Worm (Caenorhabditis elegans) whole organism, L4/young adult: ENCODE results near the gene F35B12.10.

ENCODE experiments used
- W03F9.2 ChIP-seq: fragments of 150-350 bp; optimal IDR thresholded peaks from 2 replicates; lab custom pipeline; 2014; ENCODE audit warnings: missing biosample characterization, missing genetic modification characterization
- dao-5 ChIP-seq: sonication (generic microtip); optimal IDR thresholded peaks from 2 replicates; lab custom pipeline; 2016; ENCODE audit warnings: missing genotype, missing genetic modification characterization, moderate library complexity, missing compliant biosample characterization
- him-1 ChIP-seq: sonication (generic microtip); optimal IDR thresholded peaks from 2 replicates; lab custom pipeline; 2016; ENCODE audit warnings: missing genotype, missing genetic modification reagents, missing genetic modification characterization, missing compliant biosample characterization

Gene F35B12.10

ce11 chrV:11629222-11630026 lies at the start of gene F35B12.10:
F35B12.10 (minus strand) TSS chrV:11629272.
- TF ChIP-seq dao-5 (no peak), him-1 (tag; lab: Kevin White, UChicago) (no peak), W03F9.2 (tag; lab: Kevin White, UChicago) (no peak)

ce11 chrV:11677494-11677893 lies 48.4 kb upstream of the F35B12.10 start:
- no peak for TF ChIP-seq W03F9.2 (tag; lab: Kevin White, UChicago)
- no peak for TF ChIP-seq him-1 (tag; lab: Kevin White, UChicago)
- no peak for TF ChIP-seq dao-5

ce11 chrV:11677030-11677429 lies 48.0 kb upstream of the F35B12.10 start:
- TF ChIP-seq W03F9.2 (tag; lab: Kevin White, UChicago) (no peak), dao-5 (no peak), him-1 (tag; lab: Kevin White, UChicago) (no peak)

ce11 chrV:11676498-11676897 lies 47.4 kb upstream of the F35B12.10 start:
- TF ChIP-seq him-1 (tag; lab: Kevin White, UChicago) (no peak), dao-5 (no peak), W03F9.2 (tag; lab: Kevin White, UChicago) (no peak)

- no peak for TF ChIP-seq dao-5
- TF ChIP-seq W03F9.2 (tag; lab: Kevin White, UChicago): no peak
- TF ChIP-seq him-1 (tag; lab: Kevin White, UChicago): no peak
Observed at ce11 chrV:11675638-11676037, 46.6 kb upstream of the F35B12.10 start, which contains the start of gene ape-1. ape-1 (plus strand) TSS chrV:11675938.

ce11 chrV:11674594-11675579 lies 45.8 kb upstream of the F35B12.10 start:
- no peak for TF ChIP-seq W03F9.2 (tag; lab: Kevin White, UChicago)
- TF ChIP-seq him-1 (tag; lab: Kevin White, UChicago): no peak
- no peak for TF ChIP-seq dao-5

ce11 chrV:11673746-11674365 lies 44.8 kb upstream of the F35B12.10 start:
- TF ChIP-seq him-1 (tag; lab: Kevin White, UChicago): no peak
- no peak for TF ChIP-seq dao-5

- TF ChIP-seq W03F9.2 (tag; lab: Kevin White, UChicago): no peak
- TF ChIP-seq dao-5: no peak
Observed at ce11 chrV:11672497-11672896, 43.4 kb upstream of the F35B12.10 start, which contains the start of gene lgc-44. lgc-44 (minus strand) TSS chrV:11672597.

- TF ChIP-seq him-1 (tag; lab: Kevin White, UChicago): no peak
- TF ChIP-seq dao-5: no peak
- no peak for TF ChIP-seq W03F9.2 (tag; lab: Kevin White, UChicago)
Observed at ce11 chrV:11667176-11667575, 38.1 kb upstream of the F35B12.10 start, which contains the start of gene F46F3.3. F46F3.3 (plus strand) TSS chrV:11667476.

- TF ChIP-seq him-1 (tag; lab: Kevin White, UChicago) (no peak), W03F9.2 (tag; lab: Kevin White, UChicago) (no peak), dao-5 (no peak)
Observed at ce11 chrV:11664875-11665384, 35.9 kb upstream of the F35B12.10 start, which contains the start of gene ceh-27. ceh-27 (minus strand) TSS chrV:11665102.

- TF ChIP-seq him-1 (tag; lab: Kevin White, UChicago) (no peak), W03F9.2 (tag; lab: Kevin White, UChicago) (no peak), dao-5 (no peak)
Observed at ce11 chrV:11660566-11660965, 31.5 kb upstream of the F35B12.10 start.

ce11 chrV:11656469-11656868 lies 27.4 kb upstream of the F35B12.10 start:
- TF ChIP-seq dao-5 (no peak), W03F9.2 (tag; lab: Kevin White, UChicago) (no peak), him-1 (tag; lab: Kevin White, UChicago) (no peak)

- TF ChIP-seq him-1 (tag; lab: Kevin White, UChicago): no peak
- TF ChIP-seq dao-5: no peak
- no peak for TF ChIP-seq W03F9.2 (tag; lab: Kevin White, UChicago)
Observed at ce11 chrV:11653095-11653494, 24.0 kb upstream of the F35B12.10 start.
